Fruit fly (Drosophila melanogaster) whole organism, embryonic: ENCODE data around the gene CG13896.

Experiments used
- CG10543 ChIP-seq: fragments of 200-800 bp; sonication (Bioruptor generic); optimal IDR thresholded peaks from 3 replicates; lab custom pipeline; 2017; ENCODE audit warnings: missing biosample characterization, mild to moderate bottlenecking, missing genetic modification characterization, moderate library complexity
- CG11696 ChIP-seq: fragments of 200-800 bp; sonication (Bioruptor generic); IDR thresholded peaks from 2 replicates; pipeline ENCODE4 v1.3.6; 2022; ENCODE audit warnings: missing biosample characterization, missing genetic modification characterization
- CG15479 ChIP-seq: fragments of 200-800 bp; sonication (Bioruptor generic); optimal IDR thresholded peaks from 3 replicates; lab custom pipeline; 2019; ENCODE audit warnings: missing biosample characterization, mild to moderate bottlenecking, missing genetic modification characterization, moderate library complexity
- CG18599 ChIP-seq: fragments of 200-800 bp; sonication (Bioruptor generic); optimal IDR thresholded peaks from 3 replicates; lab custom pipeline; 2017; ENCODE audit warnings: missing biosample characterization, missing genetic modification characterization, mild to moderate bottlenecking, moderate library complexity, missing genetic modification reagents
- CG2712 ChIP-seq: fragments of 200-800 bp; optimal IDR thresholded peaks from 3 replicates; lab custom pipeline; 2019; ENCODE audit warnings: missing biosample characterization, mild to moderate bottlenecking, missing genetic modification characterization, moderate library complexity
- CG2889 ChIP-seq: fragments of 200-800 bp; sonication (Bioruptor generic); IDR thresholded peaks from 3 replicates; pipeline ENCODE4 v1.3.6; 2022; ENCODE audit warnings: missing biosample characterization, missing genetic modification characterization
- CG31224 ChIP-seq: fragments of 200-800 bp; sonication (Bioruptor generic); IDR thresholded peaks from 2 replicates; pipeline ENCODE4 v1.3.6; 2022; ENCODE audit warnings: missing biosample characterization, missing genetic modification characterization
- CG31388 ChIP-seq: fragments of 200-800 bp; sonication (Bioruptor generic); optimal IDR thresholded peaks from 2 replicates; lab custom pipeline; 2016; ENCODE audit warnings: missing biosample characterization, missing genetic modification characterization
- CG3847 ChIP-seq: fragments of 200-800 bp; sonication (Bioruptor generic); IDR thresholded peaks from 2 replicates; pipeline ENCODE4 v1.3.6; 2022; ENCODE audit warnings: missing biosample characterization, missing genetic modification characterization
- CG42726 ChIP-seq: fragments of 200-800 bp; sonication (Bioruptor generic); IDR thresholded peaks from 2 replicates; pipeline ENCODE4 v1.3.6; 2022; ENCODE audit warnings: missing biosample characterization, missing genetic modification characterization; ENCODE audit not compliant: partially characterized antibody
- CG4707 ChIP-seq: fragments of 200-800 bp; sonication (Bioruptor generic); optimal IDR thresholded peaks from 2 replicates; lab custom pipeline; 2018; ENCODE audit warnings: missing biosample characterization, mild to moderate bottlenecking, missing genetic modification characterization, moderate library complexity
- CG6175 ChIP-seq: fragments of 200-800 bp; sonication (Bioruptor generic); IDR thresholded peaks from 3 replicates; pipeline ENCODE4 v1.3.6; 2022; ENCODE audit warnings: missing biosample characterization, missing genetic modification characterization
- D ChIP-seq, 2 experiments: fragments of 200-800 bp in 1 of 2; fragments of >200 bp in 1 of 2; sonication (Bioruptor generic) in 1 of 2; optimal IDR thresholded peaks; 2 replicates in 1 of 2; 3 replicates in 1 of 2; lab custom pipeline; 2017; ENCODE audit warnings: mild to moderate bottlenecking in 1 of 2, missing biosample characterization in 1 of 2, missing genetic modification characterization in 1 of 2, missing genetic modification reagents in 1 of 2
- Doc3 ChIP-seq: fragments of 200-800 bp; sonication (Bioruptor generic); IDR thresholded peaks from 3 replicates; pipeline ENCODE4 v1.3.6; 2022; ENCODE audit warnings: missing biosample characterization, missing genetic modification characterization; ENCODE audit not compliant: partially characterized antibody
- Dp ChIP-seq: fragments of 200-800 bp; sonication (Bioruptor generic); optimal IDR thresholded peaks from 2 replicates; lab custom pipeline; 2018; ENCODE audit warnings: missing biosample characterization, mild to moderate bottlenecking, missing genetic modification characterization, moderate library complexity
- Drgx ChIP-seq: fragments of 200-800 bp; sonication (Bioruptor generic); IDR thresholded peaks from 2 replicates; pipeline ENCODE4 v1.3.6; 2022; ENCODE audit warnings: missing biosample characterization, missing genetic modification characterization
- E2f2 ChIP-seq: fragments of 200-800 bp; sonication (Bioruptor generic); IDR thresholded peaks from 2 replicates; pipeline ENCODE4 v1.3.6; 2022; ENCODE audit warnings: missing biosample characterization, missing genetic modification characterization
- Ets97D ChIP-seq: fragments of 200-800 bp; sonication (Bioruptor generic); optimal IDR thresholded peaks from 3 replicates; lab custom pipeline; 2016; ENCODE audit warnings: missing biosample characterization, missing genetic modification characterization
- Kr ChIP-seq: fragments of 200-800 bp; sonication (Bioruptor generic); optimal IDR thresholded peaks from 2 replicates; lab custom pipeline; 2017; ENCODE audit warnings: missing biosample characterization, mild to moderate bottlenecking, missing genetic modification characterization
- Nf-YB ChIP-seq: fragments of 200-800 bp; sonication (Bioruptor generic); optimal IDR thresholded peaks from 3 replicates; lab custom pipeline; 2019; ENCODE audit warnings: missing biosample characterization, mild to moderate bottlenecking, missing genetic modification characterization, moderate library complexity
- NfI ChIP-seq: fragments of 200-800 bp; sonication (Bioruptor generic); optimal IDR thresholded peaks from 3 replicates; lab custom pipeline; 2018; ENCODE audit warnings: missing biosample characterization, mild to moderate bottlenecking, missing genetic modification characterization, moderate library complexity
- Opbp ChIP-seq: fragments of 200-800 bp; sonication (Bioruptor generic); IDR thresholded peaks from 3 replicates; pipeline ENCODE4 v1.3.6; 2022; ENCODE audit warnings: missing biosample characterization, missing genetic modification characterization; ENCODE audit not compliant: partially characterized antibody
- Rfx ChIP-seq: fragments of 200-800 bp; sonication (Bioruptor generic); IDR thresholded peaks from 2 replicates; pipeline ENCODE4 v1.3.6; 2022; ENCODE audit warnings: missing biosample characterization, missing genetic modification characterization
- Six4 ChIP-seq: fragments of 200-800 bp; sonication (Bioruptor generic); optimal IDR thresholded peaks from 2 replicates; lab custom pipeline; 2016; ENCODE audit warnings: missing biosample characterization, missing genetic modification characterization
- Tbp ChIP-seq: fragments of >200 bp; optimal IDR thresholded peaks from 2 replicates; lab custom pipeline; 2018; ENCODE audit warnings: missing biosample characterization, missing genetic modification characterization
- ac ChIP-seq: fragments of 200-800 bp; sonication (Bioruptor generic); optimal IDR thresholded peaks from 3 replicates; lab custom pipeline; 2017; ENCODE audit warnings: missing biosample characterization, mild to moderate bottlenecking, missing genetic modification characterization
- bbx ChIP-seq: fragments of 200-800 bp; sonication (Bioruptor generic); IDR thresholded peaks from 2 replicates; pipeline ENCODE4 v1.3.6; 2022; ENCODE audit warnings: missing biosample characterization, missing genetic modification characterization; ENCODE audit not compliant: partially characterized antibody
- cas ChIP-seq: fragments of 200-800 bp; sonication (Bioruptor generic); IDR thresholded peaks from 2 replicates; pipeline ENCODE4 v1.3.6; 2022; ENCODE audit warnings: missing biosample characterization, missing genetic modification characterization
- chinmo ChIP-seq: fragments of 200-800 bp; sonication (Bioruptor generic); IDR thresholded peaks from 4 replicates; pipeline ENCODE4 v1.3.6; 2022; ENCODE audit warnings: missing biosample characterization, missing genetic modification characterization; ENCODE audit not compliant: partially characterized antibody
- chn ChIP-seq: fragments of 200-800 bp; sonication (Bioruptor generic); optimal IDR thresholded peaks from 2 replicates; lab custom pipeline; 2016; ENCODE audit warnings: missing biosample characterization, missing genetic modification characterization
- eve ChIP-seq, 2 experiments: fragments of >200 bp; optimal IDR thresholded peaks; 2 replicates each; lab custom pipeline; 2017; ENCODE audit warnings: missing biosample characterization in 2 of 2, missing genetic modification characterization in 2 of 2
- ewg ChIP-seq: fragments of 200-800 bp; sonication (Bioruptor generic); optimal IDR thresholded peaks from 3 replicates; lab custom pipeline; 2017; ENCODE audit warnings: mild to moderate bottlenecking, missing biosample characterization, missing genetic modification reagents, missing genetic modification characterization
- exex ChIP-seq: fragments of 200-800 bp; sonication (Bioruptor generic); optimal IDR thresholded peaks from 4 replicates; lab custom pipeline; 2018; ENCODE audit warnings: missing biosample characterization, mild to moderate bottlenecking, missing genetic modification characterization, moderate library complexity
- fru ChIP-seq: fragments of >200 bp; optimal IDR thresholded peaks from 2 replicates; lab custom pipeline; 2017
- nau ChIP-seq: fragments of 200-800 bp; sonication (Bioruptor generic); optimal IDR thresholded peaks from 3 replicates; lab custom pipeline; 2017; ENCODE audit warnings: missing biosample characterization, mild to moderate bottlenecking, missing genetic modification characterization, missing genetic modification reagents
- nom ChIP-seq: fragments of 200-800 bp; sonication (Bioruptor generic); optimal IDR thresholded peaks from 2 replicates; lab custom pipeline; 2017; ENCODE audit warnings: missing biosample characterization, missing genetic modification characterization, mild to moderate bottlenecking, moderate library complexity, missing genetic modification reagents
- pnt ChIP-seq: fragments of 200-800 bp; sonication (Bioruptor generic); optimal IDR thresholded peaks from 3 replicates; lab custom pipeline; 2016; ENCODE audit warnings: missing biosample characterization, missing genetic modification characterization
- pros ChIP-seq: fragments of 200-800 bp; sonication (Bioruptor generic); optimal IDR thresholded peaks from 3 replicates; lab custom pipeline; 2019; ENCODE audit warnings: missing biosample characterization, mild to moderate bottlenecking, missing genetic modification characterization, moderate library complexity
- sqz ChIP-seq: fragments of 200-800 bp; sonication (Bioruptor generic); optimal IDR thresholded peaks from 3 replicates; lab custom pipeline; 2018; ENCODE audit warnings: missing biosample characterization, mild to moderate bottlenecking, missing genetic modification characterization
- sug ChIP-seq: fragments of 200-800 bp; optimal IDR thresholded peaks from 2 replicates; lab custom pipeline; 2019; ENCODE audit warnings: missing biosample characterization, mild to moderate bottlenecking, missing genetic modification characterization, moderate library complexity
- tap ChIP-seq: fragments of 200-800 bp; optimal IDR thresholded peaks from 3 replicates; lab custom pipeline; 2019; ENCODE audit warnings: missing biosample characterization, mild to moderate bottlenecking, missing genetic modification characterization, moderate library complexity
- ttk ChIP-seq: fragments of 200-800 bp; sonication (Bioruptor generic); IDR thresholded peaks from 2 replicates; pipeline ENCODE4 v2.1.2; 2022; ENCODE audit warnings: missing biosample characterization, missing genetic modification characterization
- tx ChIP-seq: fragments of 200-800 bp; sonication (Bioruptor generic); optimal IDR thresholded peaks from 2 replicates; lab custom pipeline; 2016; ENCODE audit warnings: missing biosample characterization, missing genetic modification characterization
- vvl ChIP-seq: fragments of 200-800 bp; sonication (Bioruptor generic); IDR thresholded peaks from 2 replicates; pipeline ENCODE4 v1.3.6; 2022; ENCODE audit warnings: missing biosample characterization, missing genetic modification characterization
- wor ChIP-seq: fragments of 200-800 bp; sonication (Bioruptor generic); IDR thresholded peaks from 2 replicates; pipeline ENCODE4 v1.3.6; 2022; ENCODE audit warnings: missing biosample characterization, missing genetic modification characterization
- yki ChIP-seq: fragments of >200 bp; optimal IDR thresholded peaks from 3 replicates; lab custom pipeline; 2018
- z ChIP-seq: fragments of 200-800 bp; sonication (Bioruptor generic); IDR thresholded peaks from 3 replicates; pipeline ENCODE4 v1.3.6; 2022; ENCODE audit warnings: missing biosample characterization, missing genetic modification characterization
- zen ChIP-seq: fragments of 200-800 bp; sonication (Bioruptor generic); optimal IDR thresholded peaks from 3 replicates; lab custom pipeline; 2018; ENCODE audit warnings: missing biosample characterization, mild to moderate bottlenecking, missing genetic modification characterization, moderate library complexity
- zf30C ChIP-seq: fragments of 200-800 bp; sonication (Bioruptor generic); optimal IDR thresholded peaks from 3 replicates; lab custom pipeline; 2018; ENCODE audit warnings: missing biosample characterization, mild to moderate bottlenecking, missing genetic modification characterization

Gene CG13896

DNA sequence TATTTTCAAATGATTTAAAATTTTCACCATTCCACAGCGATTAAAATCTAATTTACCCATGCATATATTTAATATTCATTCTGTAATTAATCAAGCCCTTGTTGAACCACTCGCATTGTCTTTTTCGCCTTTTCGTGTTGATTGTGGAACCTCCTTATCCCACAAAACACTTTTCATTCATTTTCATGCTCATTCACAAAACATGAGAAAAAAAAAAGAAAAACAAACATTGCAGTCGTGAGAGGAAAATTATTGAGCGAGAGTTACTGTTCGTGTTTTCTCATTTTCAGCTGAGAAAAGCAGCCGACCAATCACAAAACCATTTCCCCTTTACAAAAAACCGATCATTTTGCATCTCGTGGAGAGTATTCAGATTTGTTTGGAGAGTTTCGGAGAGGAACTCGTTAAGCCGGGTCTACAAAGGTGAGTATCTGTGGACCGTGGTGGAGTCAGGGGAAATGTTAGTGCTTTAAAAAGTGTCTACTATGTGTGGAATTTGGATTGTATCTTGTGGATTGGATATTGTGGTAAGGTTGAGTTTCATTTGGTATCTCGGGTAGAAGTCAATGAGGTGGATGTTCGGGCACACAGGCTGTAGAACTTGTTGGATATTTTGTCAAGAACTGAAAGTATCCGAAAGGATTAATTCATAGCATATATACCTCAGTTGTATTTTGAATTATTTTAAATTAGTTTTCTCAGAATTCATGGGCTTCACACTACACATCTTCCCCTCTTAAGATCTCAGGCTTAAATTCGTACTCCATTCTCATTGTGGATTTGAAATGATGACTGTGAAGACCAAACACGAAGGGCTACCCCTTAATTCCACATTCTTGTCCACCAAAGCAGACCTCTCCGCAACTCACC lies 36.9 kb upstream of the CG13896 start (continued):
- no peak for TF ChIP-seq ewg (GFP tag; lab: Kevin White, UChicago)
- no peak for TF ChIP-seq Ets97D
- TF ChIP-seq Tbp, result peak; percentile 83
- TF ChIP-seq Doc3 (GFP tag; lab: Robert Waterston, UW), result peak; percentile 47; the same call in 1 of the 3 replicates
- peak; percentile 1 for TF ChIP-seq yki (lab: Kevin White, UChicago)
- TF ChIP-seq CG42726 (GFP tag; lab: Robert Waterston, UW), result no peak
- peak; percentile 37 for TF ChIP-seq zf30C (GFP tag; lab: Kevin White, UChicago)
- peak; percentile 2 for TF ChIP-seq tap (tag; lab: Kevin White, UChicago)
- peak; percentile 83 for TF ChIP-seq sqz (GFP tag; lab: Kevin White, UChicago)
- peak; percentile 62; the same call in 2 of the 4 replicates for TF ChIP-seq chinmo (GFP tag; lab: Robert Waterston, UW)
- no peak for TF ChIP-seq wor (GFP tag; lab: Robert Waterston, UW)
- TF ChIP-seq chn (GFP tag; lab: Kevin White, UChicago), result no peak
- TF ChIP-seq CG3847 (GFP tag; lab: Robert Waterston, UW), result no peak
- peak; percentile 98 for TF ChIP-seq Nf-YB (GFP tag; lab: Kevin White, UChicago)
- no peak for TF ChIP-seq pnt (GFP tag; lab: Kevin White, UChicago)
- TF ChIP-seq CG31224, result no peak
- no peak for TF ChIP-seq CG6175 (GFP tag; lab: Robert Waterston, UW)
- peak; percentile 44 for TF ChIP-seq CG2712 (tag; lab: Kevin White, UChicago)
- peak in 1 of 2 experiments; percentile 71 for TF ChIP-seq eve (GFP tag; optimal IDR thresholded peaks at IDR 0.05; lab: Kevin White, UChicago)
- TF ChIP-seq CG10543 (GFP tag; lab: Kevin White, UChicago), result no peak
- TF ChIP-seq sug (tag; lab: Kevin White, UChicago), result no peak
- no peak for TF ChIP-seq ttk (GFP tag; lab: Robert Waterston, UW)
- TF ChIP-seq CG11696, result no peak
- TF ChIP-seq ac (GFP tag; lab: Kevin White, UChicago), result peak; percentile 26
- TF ChIP-seq tx, result no peak
- no peak for TF ChIP-seq Rfx (GFP tag; lab: Robert Waterston, UW)
- TF ChIP-seq Drgx (GFP tag; lab: Robert Waterston, UW), result peak; percentile 54
- peak; percentile 34 for TF ChIP-seq nom (GFP tag; lab: Kevin White, UChicago)
- peak; percentile 4 for TF ChIP-seq CG4707 (GFP tag; lab: Kevin White, UChicago)
- TF ChIP-seq cas, result no peak
- 0 out of 3 replicates have a peak, but pooled peaks have one; percentile 16 for TF ChIP-seq Opbp
- TF ChIP-seq CG31388 (GFP tag; lab: Kevin White, UChicago), result no peak
- peak; percentile 44; the same call in 1 of the 2 replicates for TF ChIP-seq vvl (GFP tag; lab: Robert Waterston, UW)

DNA sequence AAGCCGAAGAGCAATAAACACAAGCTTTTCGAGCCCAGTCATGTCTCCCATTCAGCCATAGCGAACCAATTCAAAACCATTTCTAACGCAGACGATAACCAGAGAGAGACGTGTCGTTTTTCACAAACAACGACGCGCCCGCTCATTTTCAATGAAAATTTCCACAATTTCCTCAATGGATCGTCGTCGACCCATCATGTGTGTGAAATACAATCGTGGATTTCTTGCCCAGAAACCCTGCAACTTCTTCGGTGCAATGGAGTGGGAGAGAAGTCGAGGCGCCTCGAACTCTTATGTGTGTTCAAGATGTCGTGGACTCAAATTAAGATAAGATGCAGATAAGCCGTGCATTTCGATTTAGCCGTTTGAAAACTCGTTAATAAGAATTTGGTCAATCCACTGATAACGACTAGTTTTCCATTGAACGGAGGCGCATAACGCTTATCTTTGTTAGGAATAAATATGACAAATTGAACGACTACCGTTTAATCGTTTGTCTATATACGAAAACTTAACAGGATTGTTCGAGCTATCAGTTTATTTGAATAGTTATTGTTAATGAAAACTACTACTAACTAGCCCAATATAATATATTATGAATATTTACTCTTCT lies 36.2 kb upstream of the CG13896 start:
- TF ChIP-seq pros (peak; percentile 54), Kr (GFP tag; lab: Kevin White, UChicago) (no peak), Dp (GFP tag; lab: Kevin White, UChicago) (no peak), nau (GFP tag; lab: Kevin White, UChicago) (no peak), fru (lab: Kevin White, UChicago) (no peak), z (GFP tag; lab: Robert Waterston, UW) (0 out of 3 replicates have a peak, but pooled peaks have one; percentile 22), NfI (GFP tag; lab: Kevin White, UChicago) (no peak), E2f2 (GFP tag; lab: Robert Waterston, UW) (no peak), bbx (GFP tag; lab: Robert Waterston, UW) (no peak), zen (tag; lab: Kevin White, UChicago) (peak; percentile 13), CG18599 (GFP tag; lab: Kevin White, UChicago) (no peak), exex (tag; lab: Kevin White, UChicago) (peak; percentile 71), CG2889 (no peak), Six4 (GFP tag; lab: Kevin White, UChicago) (no peak), D (optimal IDR thresholded peaks at IDR 0.05; lab: Kevin White, UChicago) (peak; percentile 71), D (GFP tag; optimal IDR thresholded peaks at IDR 0.05; lab: Kevin White, UChicago) (no peak), CG15479 (GFP tag; lab: Kevin White, UChicago) (peak; percentile 95)
